Worm (Caenorhabditis elegans) whole organism, L2 larva: ENCODE results near the gene tiar-1.

Source experiments
- C34F6.9 ChIP-seq: fragments of 150-350 bp; optimal IDR thresholded peaks from 2 replicates; lab custom pipeline; 2014; ENCODE audit warnings: missing biosample characterization, missing genetic modification characterization
- F13H6.1 ChIP-seq: sonication (generic microtip); optimal IDR thresholded peaks from 2 replicates; lab custom pipeline; 2016; ENCODE audit warnings: missing genetic modification characterization, missing compliant biosample characterization
- R02D3.7 ChIP-seq: fragments of 150-350 bp; optimal IDR thresholded peaks from 2 replicates; lab custom pipeline; 2014; ENCODE audit warnings: missing biosample characterization, missing genetic modification characterization
- Y55F3AM.14 ChIP-seq: fragments of 200-800 bp; sonication (Bioruptor generic); optimal IDR thresholded peaks from 2 replicates; lab custom pipeline; 2018; ENCODE audit warnings: mild to moderate bottlenecking, missing genetic modification characterization, missing compliant biosample characterization
- ZK546.5 ChIP-seq: sonication (generic microtip); optimal IDR thresholded peaks from 2 replicates; lab custom pipeline; 2017; ENCODE audit warnings: missing biosample characterization, missing genetic modification characterization
- alr-1 ChIP-seq: fragments of 150-350 bp; optimal IDR thresholded peaks from 2 replicates; lab custom pipeline; 2014; ENCODE audit warnings: missing biosample characterization, missing genetic modification characterization
- aly-2 ChIP-seq: fragments of 150-350 bp; optimal IDR thresholded peaks from 2 replicates; lab custom pipeline; 2014; ENCODE audit warnings: missing biosample characterization, missing genetic modification characterization
- blmp-1 ChIP-seq: sonication (generic microtip); optimal IDR thresholded peaks from 2 replicates; lab custom pipeline; 2017; ENCODE audit warnings: missing genetic modification characterization, mild to moderate bottlenecking, missing compliant biosample characterization, antibody characterized with exemption, moderate library complexity; ENCODE audit not compliant: insufficient read depth
- ceh-16 ChIP-seq: fragments of 150-350 bp; optimal IDR thresholded peaks from 2 replicates; lab custom pipeline; 2014; ENCODE audit warnings: missing biosample characterization, missing genetic modification characterization
- ceh-82 ChIP-seq: fragments of 150-350 bp; optimal IDR thresholded peaks from 2 replicates; lab custom pipeline; 2014; ENCODE audit warnings: missing biosample characterization, missing genetic modification characterization
- crh-2 ChIP-seq: sonication (generic microtip); optimal IDR thresholded peaks from 2 replicates; lab custom pipeline; 2017; ENCODE audit warnings: missing biosample characterization, missing genetic modification characterization
- dmd-4 ChIP-seq: sonication (generic microtip); optimal IDR thresholded peaks from 2 replicates; lab custom pipeline; 2017; ENCODE audit warnings: missing biosample characterization, missing genetic modification characterization
- egl-27 ChIP-seq: sonication (generic microtip); optimal IDR thresholded peaks from 3 replicates; lab custom pipeline; 2017; ENCODE audit warnings: missing biosample characterization, missing genetic modification reagents, missing genetic modification characterization
- elt-1 ChIP-seq: fragments of 150-350 bp; optimal IDR thresholded peaks from 2 replicates; lab custom pipeline; 2014; ENCODE audit warnings: missing biosample characterization, missing genetic modification characterization
- fos-1 ChIP-seq: fragments of 150-350 bp; optimal IDR thresholded peaks from 2 replicates; lab custom pipeline; 2014; ENCODE audit warnings: missing biosample characterization, missing genetic modification characterization
- gmeb-1 ChIP-seq: fragments of 150-350 bp; optimal IDR thresholded peaks from 2 replicates; lab custom pipeline; 2014; ENCODE audit warnings: missing biosample characterization, missing genetic modification characterization
- lin-13 ChIP-seq: fragments of 150-350 bp; optimal IDR thresholded peaks from 2 replicates; lab custom pipeline; 2014; ENCODE audit warnings: missing biosample characterization, missing genetic modification reagents, missing genetic modification characterization
- lin-39 ChIP-seq: fragments of 150-350 bp; optimal IDR thresholded peaks from 2 replicates; lab custom pipeline; 2014; ENCODE audit warnings: missing biosample characterization, missing genetic modification reagents, missing genetic modification characterization
- nhr-11 ChIP-seq: fragments of 150-350 bp; optimal IDR thresholded peaks from 2 replicates; lab custom pipeline; 2014; ENCODE audit warnings: missing biosample characterization, missing genetic modification characterization
- nhr-12 ChIP-seq: fragments of 150-350 bp; optimal IDR thresholded peaks from 2 replicates; lab custom pipeline; 2014; ENCODE audit warnings: missing biosample characterization, missing genetic modification characterization
- nhr-129 ChIP-seq: fragments of 150-350 bp; optimal IDR thresholded peaks from 2 replicates; lab custom pipeline; 2014; ENCODE audit warnings: missing biosample characterization, missing genetic modification characterization
- nhr-21 ChIP-seq: fragments of 150-350 bp; optimal IDR thresholded peaks from 2 replicates; lab custom pipeline; 2014; ENCODE audit warnings: missing biosample characterization, missing genetic modification characterization
- nhr-23 ChIP-seq: fragments of 150-350 bp; optimal IDR thresholded peaks from 2 replicates; lab custom pipeline; 2014; ENCODE audit warnings: missing biosample characterization, missing genetic modification reagents, missing genetic modification characterization
- nhr-237 ChIP-seq: fragments of 150-350 bp; optimal IDR thresholded peaks from 2 replicates; lab custom pipeline; 2014; ENCODE audit warnings: missing biosample characterization, missing genetic modification characterization
- nhr-25 ChIP-seq: fragments of 150-350 bp; sonication (generic microtip); optimal IDR thresholded peaks from 3 replicates; lab custom pipeline; 2014; ENCODE audit warnings: missing biosample characterization, missing genetic modification characterization
- nhr-6 ChIP-seq: fragments of 150-350 bp; optimal IDR thresholded peaks from 2 replicates; lab custom pipeline; 2014; ENCODE audit warnings: missing biosample characterization, missing genetic modification characterization
- nhr-77 ChIP-seq: fragments of 150-350 bp; optimal IDR thresholded peaks from 2 replicates; lab custom pipeline; 2014; ENCODE audit warnings: missing biosample characterization, missing genetic modification characterization
- skn-1 ChIP-seq: sonication (generic microtip); optimal IDR thresholded peaks from 2 replicates; lab custom pipeline; 2017; ENCODE audit warnings: missing biosample characterization, missing genetic modification characterization
- sma-9 ChIP-seq, 2 experiments: fragments of 150-350 bp in 1 of 2; sonication (generic microtip) in 1 of 2; optimal IDR thresholded peaks; 2 replicates each; lab custom pipeline; 2014 to 2016; ENCODE audit warnings: missing genetic modification characterization in 2 of 2, mild to moderate bottlenecking in 1 of 2, missing biosample characterization in 1 of 2, missing compliant biosample characterization in 1 of 2, missing genetic modification reagents in 1 of 2, moderate library complexity in 1 of 2
- snpc-4 ChIP-seq: fragments of 150-350 bp; optimal IDR thresholded peaks from 2 replicates; lab custom pipeline; 2014; ENCODE audit warnings: missing biosample characterization, missing genetic modification characterization
- unc-55 ChIP-seq: fragments of 150-350 bp; sonication (generic microtip); optimal IDR thresholded peaks from 3 replicates; lab custom pipeline; 2014; ENCODE audit warnings: missing biosample characterization, missing genetic modification reagents, missing genetic modification characterization
- unc-62 ChIP-seq: fragments of 150-350 bp; optimal IDR thresholded peaks from 2 replicates; lab custom pipeline; 2014; ENCODE audit warnings: missing biosample characterization, missing genetic modification reagents, missing genetic modification characterization
- zag-1 ChIP-seq: fragments of 150-350 bp; optimal IDR thresholded peaks from 2 replicates; lab custom pipeline; 2014; ENCODE audit warnings: missing biosample characterization, missing genetic modification characterization
- ztf-11 ChIP-seq: sonication (generic microtip); optimal IDR thresholded peaks from 2 replicates; lab custom pipeline; 2017; ENCODE audit warnings: missing biosample characterization, missing genetic modification characterization
- ztf-4 ChIP-seq: fragments of 150-350 bp; optimal IDR thresholded peaks from 2 replicates; lab custom pipeline; 2014; ENCODE audit warnings: missing biosample characterization, missing genetic modification characterization

tiar-1 gene

ce11 chrII:5744342-5744741, 29.7 kb upstream of the tiar-1 start:
- TF ChIP-seq zag-1 (tag; lab: Kevin White, UChicago) (no peak), C34F6.9 (no peak), nhr-77 (tag; lab: Kevin White, UChicago) (no peak), alr-1 (tag; lab: Kevin White, UChicago) (no peak), ZK546.5 (tag; lab: Kevin White, UChicago) (no peak), fos-1 (tag; lab: Kevin White, UChicago) (peak; percentile 48)

DNA sequence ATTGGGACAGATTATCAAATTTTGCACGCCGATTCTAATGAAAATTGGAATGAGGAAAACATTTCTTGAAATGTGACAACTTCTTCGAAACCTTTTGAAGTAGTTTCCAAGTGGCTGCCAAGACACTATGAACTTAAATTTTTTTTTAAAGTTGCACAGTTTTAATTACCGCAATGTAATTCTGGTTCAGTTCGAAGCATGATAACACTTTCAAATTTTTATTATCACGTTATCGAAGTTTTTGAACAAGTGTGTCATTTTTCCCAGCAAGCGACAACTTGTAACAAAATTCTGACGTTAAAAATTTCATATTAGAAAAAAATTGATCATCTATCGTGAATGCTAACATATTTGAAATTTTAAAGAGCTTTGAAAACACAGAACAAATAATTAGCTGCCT, 28.1 kb upstream of the tiar-1 start:
- peak; percentile 46 for TF ChIP-seq fos-1 (tag; lab: Kevin White, UChicago)
- TF ChIP-seq nhr-11 (tag; lab: Kevin White, UChicago) = no peak
- no peak for TF ChIP-seq gmeb-1 (tag; lab: Kevin White, UChicago)
- TF ChIP-seq nhr-77 (tag; lab: Kevin White, UChicago) = no peak
- no peak for TF ChIP-seq nhr-129 (tag; lab: Kevin White, UChicago)
- no peak for TF ChIP-seq ztf-4 (tag; lab: Kevin White, UChicago)
- no peak for TF ChIP-seq sma-9 (GFP tag; optimal IDR thresholded peaks at IDR 0.05; lab: Kevin White, UChicago)
- TF ChIP-seq sma-9 (tag; optimal IDR thresholded peaks at IDR 0.05; lab: Kevin White, UChicago) = no peak

ce11 chrII:5738795-5739194, 24.2 kb upstream of the tiar-1 start, which contains the start of gene hlh-14:
Gene hlh-14, minus strand, starts transcription at chrII:5738895.
- no peak for TF ChIP-seq lin-39 (tag; lab: Kevin White, UChicago)
- TF ChIP-seq alr-1 (tag; lab: Kevin White, UChicago) = no peak
- TF ChIP-seq unc-62 = no peak
- TF ChIP-seq blmp-1 (tag; lab: Kevin White, UChicago) = no peak
- no peak for TF ChIP-seq nhr-25 (tag; lab: Kevin White, UChicago)
- no peak for TF ChIP-seq aly-2
- TF ChIP-seq R02D3.7 (tag; lab: Kevin White, UChicago) = no peak
- no peak for TF ChIP-seq F13H6.1 (tag; lab: Kevin White, UChicago)
- no peak for TF ChIP-seq nhr-12 (tag; lab: Kevin White, UChicago)
- TF ChIP-seq dmd-4 = no peak
- no peak for TF ChIP-seq C34F6.9
- no peak for TF ChIP-seq ztf-11 (tag; lab: Kevin White, UChicago)
- TF ChIP-seq sma-9 (GFP tag; optimal IDR thresholded peaks at IDR 0.05; lab: Kevin White, UChicago) = no peak
- TF ChIP-seq sma-9 (tag; optimal IDR thresholded peaks at IDR 0.05; lab: Kevin White, UChicago) = no peak
- no peak for TF ChIP-seq ceh-16 (tag; lab: Kevin White, UChicago)
- TF ChIP-seq unc-55 = no peak
- TF ChIP-seq zag-1 (tag; lab: Kevin White, UChicago) = no peak
- TF ChIP-seq nhr-23 (tag; lab: Kevin White, UChicago) = no peak
- no peak for TF ChIP-seq crh-2 (tag; lab: Kevin White, UChicago)
- no peak for TF ChIP-seq lin-13 (GFP tag; lab: Kevin White, UChicago)
- no peak for TF ChIP-seq elt-1 (tag; lab: Kevin White, UChicago)

ce11 chrII:5736599-5736998, 22.0 kb upstream of the tiar-1 start:
- no peak for TF ChIP-seq ztf-11 (tag; lab: Kevin White, UChicago)
- TF ChIP-seq ZK546.5 (tag; lab: Kevin White, UChicago) = no peak
- no peak for TF ChIP-seq Y55F3AM.14 (GFP tag; lab: Kevin White, UChicago)
- no peak for TF ChIP-seq F13H6.1 (tag; lab: Kevin White, UChicago)
- no peak for TF ChIP-seq unc-62
- TF ChIP-seq dmd-4 = no peak
- no peak for TF ChIP-seq ceh-82
- TF ChIP-seq egl-27 (tag; lab: Kevin White, UChicago) = no peak
- TF ChIP-seq nhr-237 (tag; lab: Kevin White, UChicago) = no peak
- TF ChIP-seq skn-1 (tag; lab: Kevin White, UChicago) = no peak
- TF ChIP-seq nhr-21 (tag; lab: Kevin White, UChicago) = no peak
- TF ChIP-seq ztf-4 (tag; lab: Kevin White, UChicago) = no peak
- no peak for TF ChIP-seq snpc-4 (tag; lab: Kevin White, UChicago)

ce11 chrII:5735744-5736143, 21.1 kb upstream of the tiar-1 start:
- TF ChIP-seq elt-1 (tag; lab: Kevin White, UChicago) = peak; percentile 20
- peak; percentile 94 for TF ChIP-seq ceh-16 (tag; lab: Kevin White, UChicago)
- no peak for TF ChIP-seq nhr-6
